Fruit fly (Drosophila melanogaster) whole organism, embryonic: ENCODE measurements around the gene Tctp.

Source experiments
- Ada2b ChIP-seq: fragments of 200-800 bp; sonication (Bioruptor generic); IDR thresholded peaks from 2 replicates; pipeline ENCODE4 v1.3.6; 2022; ENCODE audit warnings: missing biosample characterization, missing genetic modification characterization
- Adf1 ChIP-seq: fragments of 200-800 bp; sonication (Bioruptor generic); IDR thresholded peaks from 2 replicates; pipeline ENCODE4 v1.3.6; 2022; ENCODE audit warnings: missing biosample characterization, missing genetic modification characterization
- CG10209 ChIP-seq: fragments of 200-800 bp; sonication (Bioruptor generic); optimal IDR thresholded peaks from 3 replicates; lab custom pipeline; 2017; ENCODE audit warnings: missing biosample characterization, mild to moderate bottlenecking, missing genetic modification characterization, missing genetic modification reagents
- CG10267 ChIP-seq: fragments of 200-800 bp; sonication (Bioruptor generic); optimal IDR thresholded peaks from 2 replicates; lab custom pipeline; 2018; ENCODE audit warnings: missing biosample characterization, mild to moderate bottlenecking, missing genetic modification characterization, moderate library complexity
- CG10462 ChIP-seq: fragments of 200-800 bp; sonication (Bioruptor generic); optimal IDR thresholded peaks from 2 replicates; lab custom pipeline; 2016; ENCODE audit warnings: missing biosample characterization, missing genetic modification characterization
- CG10543 ChIP-seq: fragments of 200-800 bp; sonication (Bioruptor generic); optimal IDR thresholded peaks from 3 replicates; lab custom pipeline; 2017; ENCODE audit warnings: missing biosample characterization, mild to moderate bottlenecking, missing genetic modification characterization, moderate library complexity
- CG11093 ChIP-seq: fragments of 200-800 bp; sonication (Bioruptor generic); IDR thresholded peaks from 3 replicates; pipeline ENCODE4 v1.3.6; 2022; ENCODE audit warnings: missing biosample characterization, missing genetic modification characterization
- CG12155 ChIP-seq: fragments of 200-800 bp; sonication (Bioruptor generic); optimal IDR thresholded peaks from 3 replicates; lab custom pipeline; 2016; ENCODE audit warnings: missing biosample characterization, missing genetic modification characterization
- CG12236 ChIP-seq: fragments of 200-800 bp; sonication (Bioruptor generic); optimal IDR thresholded peaks from 2 replicates; lab custom pipeline; 2016; ENCODE audit warnings: missing biosample characterization, missing genetic modification characterization
- CG13287 ChIP-seq: fragments of 200-800 bp; sonication (Bioruptor generic); IDR thresholded peaks from 2 replicates; pipeline ENCODE4 v1.3.6; 2022; ENCODE audit warnings: missing biosample characterization, missing genetic modification characterization; ENCODE audit not compliant: partially characterized antibody
- CG13424 ChIP-seq: fragments of 200-800 bp; sonication (Bioruptor generic); optimal IDR thresholded peaks from 2 replicates; lab custom pipeline; 2019; ENCODE audit warnings: missing biosample characterization, mild to moderate bottlenecking, missing genetic modification characterization, moderate library complexity
- CG1602 ChIP-seq: fragments of 200-800 bp; sonication (Bioruptor generic); optimal IDR thresholded peaks from 3 replicates; lab custom pipeline; 2016; ENCODE audit warnings: missing biosample characterization, missing genetic modification characterization
- CG30020 ChIP-seq: fragments of 200-800 bp; optimal IDR thresholded peaks from 2 replicates; lab custom pipeline; 2019; ENCODE audit warnings: missing biosample characterization, mild to moderate bottlenecking, missing genetic modification characterization, moderate library complexity
- CG31224 ChIP-seq: fragments of 200-800 bp; sonication (Bioruptor generic); IDR thresholded peaks from 2 replicates; pipeline ENCODE4 v1.3.6; 2022; ENCODE audit warnings: missing biosample characterization, missing genetic modification characterization
- CG33557 ChIP-seq: fragments of 200-800 bp; sonication (Bioruptor generic); optimal IDR thresholded peaks from 2 replicates; lab custom pipeline; 2019; ENCODE audit warnings: missing biosample characterization, mild to moderate bottlenecking, missing genetic modification characterization, moderate library complexity
- CG4854 ChIP-seq: fragments of 200-800 bp; sonication (Bioruptor generic); optimal IDR thresholded peaks from 2 replicates; lab custom pipeline; 2016; ENCODE audit warnings: missing biosample characterization, missing genetic modification characterization, inconsistent platforms
- CG6683 ChIP-seq: fragments of 200-800 bp; sonication (Bioruptor generic); optimal IDR thresholded peaks from 2 replicates; lab custom pipeline; 2017; ENCODE audit warnings: missing biosample characterization, mild to moderate bottlenecking, missing genetic modification characterization, missing genetic modification reagents
- CG9437 ChIP-seq: fragments of 200-800 bp; sonication (Bioruptor generic); optimal IDR thresholded peaks from 2 replicates; lab custom pipeline; 2018; ENCODE audit warnings: missing biosample characterization, mild to moderate bottlenecking, missing genetic modification characterization
- CG9727 ChIP-seq: fragments of 200-800 bp; sonication (Bioruptor generic); optimal IDR thresholded peaks from 3 replicates; lab custom pipeline; 2017; ENCODE audit warnings: missing biosample characterization, mild to moderate bottlenecking, missing genetic modification characterization
- CHES-1-like ChIP-seq: fragments of 200-800 bp; sonication (Bioruptor generic); optimal IDR thresholded peaks from 2 replicates; lab custom pipeline; 2016; ENCODE audit warnings: missing biosample characterization, missing genetic modification characterization
- CkIIα-i1 ChIP-seq: fragments of 200-800 bp; sonication (Bioruptor generic); IDR thresholded peaks from 2 replicates; pipeline ENCODE4 v1.3.6; 2022; ENCODE audit warnings: missing biosample characterization, missing genetic modification characterization
- CoRest ChIP-seq: fragments of 200-800 bp; sonication (Bioruptor generic); optimal IDR thresholded peaks from 3 replicates; lab custom pipeline; 2018; ENCODE audit warnings: missing biosample characterization, mild to moderate bottlenecking, missing genetic modification characterization, moderate library complexity
- Deaf1 ChIP-seq: fragments of 200-800 bp; optimal IDR thresholded peaks from 3 replicates; lab custom pipeline; 2019; ENCODE audit warnings: missing biosample characterization, mild to moderate bottlenecking, missing genetic modification characterization, moderate library complexity
- Dip2 ChIP-seq: fragments of 200-800 bp; sonication (Bioruptor generic); IDR thresholded peaks from 2 replicates; pipeline ENCODE4 v1.3.6; 2022; ENCODE audit warnings: missing biosample characterization, missing genetic modification characterization
- Gug ChIP-seq: fragments of 200-800 bp; sonication (Bioruptor generic); IDR thresholded peaks from 4 replicates; pipeline ENCODE4 v1.3.6; 2022; ENCODE audit warnings: missing biosample characterization, missing genetic modification characterization
- HLH4C ChIP-seq: fragments of 200-800 bp; sonication (Bioruptor generic); IDR thresholded peaks from 3 replicates; pipeline ENCODE4 v1.3.6; 2022; ENCODE audit warnings: missing biosample characterization, missing genetic modification characterization; ENCODE audit not compliant: partially characterized antibody
- HLH54F ChIP-seq: fragments of 200-800 bp; sonication (Bioruptor generic); optimal IDR thresholded peaks from 3 replicates; lab custom pipeline; 2016; ENCODE audit warnings: missing biosample characterization, missing genetic modification characterization
- Hsf ChIP-seq: fragments of 200-800 bp; sonication (Bioruptor generic); optimal IDR thresholded peaks from 3 replicates; lab custom pipeline; 2016; ENCODE audit warnings: missing biosample characterization, missing genetic modification characterization
- Oli ChIP-seq: fragments of 200-800 bp; sonication (Bioruptor generic); optimal IDR thresholded peaks from 2 replicates; lab custom pipeline; 2018; ENCODE audit warnings: missing biosample characterization, mild to moderate bottlenecking, missing genetic modification characterization, moderate library complexity
- PHDP ChIP-seq: fragments of 200-800 bp; sonication (Bioruptor generic); optimal IDR thresholded peaks from 3 replicates; lab custom pipeline; 2018; ENCODE audit warnings: missing biosample characterization, mild to moderate bottlenecking, missing genetic modification characterization, moderate library complexity
- Sin3A ChIP-seq: fragments of >200 bp; optimal IDR thresholded peaks from 2 replicates; lab custom pipeline; 2018
- Sox100B ChIP-seq: fragments of 200-800 bp; sonication (Bioruptor generic); optimal IDR thresholded peaks from 3 replicates; lab custom pipeline; 2018; ENCODE audit warnings: missing biosample characterization, mild to moderate bottlenecking, missing genetic modification characterization
- Tbp ChIP-seq: fragments of >200 bp; optimal IDR thresholded peaks from 2 replicates; lab custom pipeline; 2018; ENCODE audit warnings: missing biosample characterization, missing genetic modification characterization
- ac ChIP-seq: fragments of 200-800 bp; sonication (Bioruptor generic); optimal IDR thresholded peaks from 3 replicates; lab custom pipeline; 2017; ENCODE audit warnings: missing biosample characterization, mild to moderate bottlenecking, missing genetic modification characterization
- ato ChIP-seq: fragments of 200-800 bp; sonication (Bioruptor generic); IDR thresholded peaks from 2 replicates; pipeline ENCODE4 v1.3.6; 2022; ENCODE audit warnings: missing biosample characterization, missing genetic modification characterization; ENCODE audit not compliant: partially characterized antibody
- br ChIP-seq: fragments of >200 bp; optimal IDR thresholded peaks from 2 replicates; lab custom pipeline; 2017
- dmrt11E ChIP-seq: fragments of 200-800 bp; sonication (Bioruptor generic); optimal IDR thresholded peaks from 3 replicates; lab custom pipeline; 2018; ENCODE audit warnings: missing biosample characterization, mild to moderate bottlenecking, missing genetic modification characterization, moderate library complexity
- eyg ChIP-seq: fragments of 200-800 bp; sonication (Bioruptor generic); optimal IDR thresholded peaks from 3 replicates; lab custom pipeline; 2016; ENCODE audit warnings: missing biosample characterization, missing genetic modification characterization
- fd96Cb ChIP-seq: fragments of 200-800 bp; sonication (Bioruptor generic); optimal IDR thresholded peaks from 2 replicates; lab custom pipeline; 2018; ENCODE audit warnings: missing biosample characterization, mild to moderate bottlenecking, missing genetic modification characterization, moderate library complexity
- grn ChIP-seq: fragments of 200-800 bp; sonication (Bioruptor generic); optimal IDR thresholded peaks from 3 replicates; lab custom pipeline; 2017; ENCODE audit warnings: missing biosample characterization, missing genetic modification characterization
- kni ChIP-seq: fragments of 200-800 bp; sonication (Bioruptor generic); optimal IDR thresholded peaks from 3 replicates; lab custom pipeline; 2017; ENCODE audit warnings: mild to moderate bottlenecking, missing biosample characterization, missing genetic modification reagents, missing genetic modification characterization
- lilli ChIP-seq: fragments of 200-800 bp; sonication (Bioruptor generic); optimal IDR thresholded peaks from 3 replicates; lab custom pipeline; 2016; ENCODE audit warnings: missing biosample characterization, missing genetic modification characterization
- mld ChIP-seq: fragments of 200-800 bp; sonication (Bioruptor generic); IDR thresholded peaks from 3 replicates; pipeline ENCODE4 v1.3.6; 2022; ENCODE audit warnings: missing biosample characterization, missing genetic modification characterization; ENCODE audit not compliant: partially characterized antibody
- repo ChIP-seq: fragments of 200-800 bp; sonication (Bioruptor generic); optimal IDR thresholded peaks from 2 replicates; lab custom pipeline; 2016; ENCODE audit warnings: missing biosample characterization, missing genetic modification characterization
- schlank ChIP-seq: fragments of 200-800 bp; sonication (Bioruptor generic); optimal IDR thresholded peaks from 2 replicates; lab custom pipeline; 2018; ENCODE audit warnings: missing biosample characterization, mild to moderate bottlenecking, missing genetic modification characterization
- scrt ChIP-seq: fragments of 200-800 bp; sonication (Bioruptor generic); optimal IDR thresholded peaks from 2 replicates; lab custom pipeline; 2018; ENCODE audit warnings: missing biosample characterization, mild to moderate bottlenecking, missing genetic modification characterization, moderate library complexity
- sd ChIP-seq: fragments of 200-800 bp; sonication (Bioruptor generic); optimal IDR thresholded peaks from 3 replicates; lab custom pipeline; 2018; ENCODE audit warnings: missing biosample characterization, mild to moderate bottlenecking, missing genetic modification characterization, moderate library complexity
- shn ChIP-seq: fragments of 200-800 bp; sonication (Bioruptor generic); optimal IDR thresholded peaks from 3 replicates; lab custom pipeline; 2016; ENCODE audit warnings: missing biosample characterization, missing genetic modification characterization
- sob ChIP-seq: fragments of 200-800 bp; sonication (Bioruptor generic); IDR thresholded peaks from 2 replicates; pipeline ENCODE4 v1.3.6; 2022; ENCODE audit warnings: missing biosample characterization, missing genetic modification characterization
- ssp ChIP-seq: fragments of 200-800 bp; sonication (Bioruptor generic); IDR thresholded peaks from 2 replicates; pipeline ENCODE4 v1.3.6; 2022; ENCODE audit warnings: missing biosample characterization, missing genetic modification characterization
- tx ChIP-seq: fragments of 200-800 bp; sonication (Bioruptor generic); optimal IDR thresholded peaks from 2 replicates; lab custom pipeline; 2016; ENCODE audit warnings: missing biosample characterization, missing genetic modification characterization

The Tctp gene

DNA sequence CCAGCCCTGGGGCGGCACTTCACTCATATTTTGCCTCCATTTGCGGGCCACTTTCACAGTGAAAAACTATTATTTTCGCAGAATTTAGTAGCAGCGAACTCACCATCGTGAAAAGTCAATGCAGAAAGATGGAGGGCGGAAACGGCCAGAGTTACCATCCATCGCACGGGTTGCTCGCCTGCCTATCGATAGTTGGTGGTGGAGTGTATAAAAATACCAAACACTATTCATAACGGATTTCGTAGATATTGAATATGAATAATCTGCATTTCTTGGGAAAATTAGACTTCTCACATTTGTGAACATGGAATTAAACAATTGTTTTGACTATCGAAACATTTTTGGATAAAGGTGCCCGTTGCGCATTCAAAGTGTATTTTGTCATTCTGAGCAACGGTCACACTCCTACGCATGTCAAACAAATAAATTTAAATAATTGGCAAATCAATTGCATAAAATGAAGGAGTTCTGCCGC lies 6.1 kb downstream of the Tctp start, which contains the start of the genes RpS25 and CG4820 (continued):
- peak; percentile 82 for TF ChIP-seq Oli (tag; lab: Kevin White, UChicago)
- TF ChIP-seq CG11093 (GFP tag; lab: Robert Waterston, UW) = 0 out of 3 replicates have a peak, but pooled peaks have one; percentile 42
- peak; percentile 97 for TF ChIP-seq CG10543 (GFP tag; lab: Kevin White, UChicago)
- TF ChIP-seq sd (tag; lab: Kevin White, UChicago) = peak; percentile 57
- peak; percentile 64 for TF ChIP-seq ato (GFP tag; lab: Robert Waterston, UW)
- TF ChIP-seq scrt (GFP tag; lab: Kevin White, UChicago) = peak; percentile 87
- peak; percentile 38; the same call in 2 of the 4 replicates for TF ChIP-seq Gug (GFP tag; lab: Robert Waterston, UW)
- TF ChIP-seq Hsf (GFP tag; lab: Kevin White, UChicago) = peak; percentile 92
- peak; percentile 85 for TF ChIP-seq CoRest (tag; lab: Kevin White, UChicago)
- peak; percentile 82 for TF ChIP-seq ac (GFP tag; lab: Kevin White, UChicago)
- TF ChIP-seq Deaf1 (tag; lab: Kevin White, UChicago) = peak; percentile 58
- TF ChIP-seq CG9727 (GFP tag; lab: Kevin White, UChicago) = peak; percentile 95
- peak; percentile 92 for TF ChIP-seq Sox100B (GFP tag; lab: Kevin White, UChicago)
- no peak for TF ChIP-seq Dip2 (GFP tag; lab: Robert Waterston, UW)
- TF ChIP-seq repo = peak; percentile 92
- TF ChIP-seq CHES-1-like = peak; percentile 94
- TF ChIP-seq lilli = peak; percentile 84
- peak; percentile 93 for TF ChIP-seq CG10209 (GFP tag; lab: Kevin White, UChicago)
- peak; percentile 85 for TF ChIP-seq dmrt11E
- TF ChIP-seq CG13424 (tag; lab: Kevin White, UChicago) = peak; percentile 84
- TF ChIP-seq HLH54F (GFP tag; lab: Kevin White, UChicago) = peak; percentile 84
- peak; percentile 91 for TF ChIP-seq CG13287 (GFP tag; lab: Robert Waterston, UW)
- TF ChIP-seq CG1602 (GFP tag; lab: Kevin White, UChicago) = peak; percentile 61
- TF ChIP-seq PHDP (tag; lab: Kevin White, UChicago) = peak; percentile 91
- peak; percentile 62 for TF ChIP-seq Adf1 (GFP tag; lab: Robert Waterston, UW)
- TF ChIP-seq CG12236 (GFP tag; lab: Kevin White, UChicago) = peak; percentile 89
- peak; percentile 77 for TF ChIP-seq CG31224
- peak; percentile 87 for TF ChIP-seq CG6683 (GFP tag; lab: Kevin White, UChicago)
- TF ChIP-seq CG33557 = peak; percentile 92
- TF ChIP-seq CG9437 = peak; percentile 82
- TF ChIP-seq CG30020 = peak; percentile 84
- peak; percentile 76 for TF ChIP-seq HLH4C (GFP tag; lab: Robert Waterston, UW)
- TF ChIP-seq CG12155 = peak; percentile 68
- peak; percentile 94 for TF ChIP-seq eyg (GFP tag; lab: Kevin White, UChicago)
- TF ChIP-seq Sin3A (lab: Kevin White, UChicago) = peak; percentile 96
- peak; percentile 76 for TF ChIP-seq grn (GFP tag; lab: Kevin White, UChicago)
- peak; percentile 73 for TF ChIP-seq fd96Cb (tag; lab: Kevin White, UChicago)
- peak; percentile 89 for TF ChIP-seq CG10267 (tag; lab: Kevin White, UChicago)
- no peak for TF ChIP-seq CkIIα-i1 (GFP tag; lab: Robert Waterston, UW)
- peak; percentile 76 for TF ChIP-seq CG10462 (GFP tag; lab: Kevin White, UChicago)
- peak; percentile 66 for TF ChIP-seq Ada2b
- TF ChIP-seq shn (GFP tag; lab: Kevin White, UChicago) = peak; percentile 94
- peak; percentile 95 for TF ChIP-seq kni (GFP tag; lab: Kevin White, UChicago)
- peak; percentile 65; the same call in 1 of the 3 replicates for TF ChIP-seq mld (GFP tag; lab: Robert Waterston, UW)
- peak; percentile 72 for TF ChIP-seq ssp
- peak; percentile 91 for TF ChIP-seq sob (GFP tag; lab: Robert Waterston, UW)
- no peak for TF ChIP-seq br (lab: Kevin White, UChicago)
- peak; percentile 55 for TF ChIP-seq Tbp (GFP tag; lab: Kevin White, UChicago)
- TF ChIP-seq CG4854 = peak; percentile 83
- peak; percentile 93 for TF ChIP-seq schlank (tag; lab: Kevin White, UChicago)
- peak; percentile 80 for TF ChIP-seq tx (GFP tag; lab: Kevin White, UChicago)
